Worm (Caenorhabditis elegans) whole organism, early embryonic: ENCODE results near the gene F36D4.4.

Experiments
- B0310.2 ChIP-seq: sonication (generic microtip); optimal IDR thresholded peaks from 2 replicates; lab custom pipeline; 2016; ENCODE audit warnings: mild to moderate bottlenecking, missing genetic modification characterization, missing compliant biosample characterization
- F13C5.2 ChIP-seq: sonication (generic microtip); optimal IDR thresholded peaks from 2 replicates; lab custom pipeline; 2017; ENCODE audit warnings: mild to moderate bottlenecking, missing genetic modification characterization, inconsistent platforms, missing compliant biosample characterization
- aly-1 ChIP-seq: sonication (generic microtip); optimal IDR thresholded peaks from 2 replicates; lab custom pipeline; 2016; ENCODE audit warnings: missing genetic modification characterization, missing compliant biosample characterization
- ama-1 ChIP-seq: fragments of 150-350 bp; optimal IDR thresholded peaks from 2 replicates; lab custom pipeline; 2014
- ceh-13 ChIP-seq: fragments of 200-800 bp; sonication (Bioruptor generic); optimal IDR thresholded peaks from 2 replicates; lab custom pipeline; 2018; ENCODE audit warnings: mild to moderate bottlenecking, missing genetic modification characterization, missing compliant biosample characterization
- ceh-36 ChIP-seq: sonication (generic microtip); optimal IDR thresholded peaks from 2 replicates; lab custom pipeline; 2016; ENCODE audit warnings: missing genetic modification characterization, inconsistent platforms, missing compliant biosample characterization
- ets-7 ChIP-seq: sonication (generic microtip); optimal IDR thresholded peaks from 2 replicates; lab custom pipeline; 2016; ENCODE audit warnings: missing genotype, missing genetic modification characterization, missing compliant biosample characterization
- flt-1 ChIP-seq: fragments of 200-800 bp; sonication (Bioruptor generic); IDR thresholded peaks from 2 replicates; pipeline ENCODE4 v1.3.6; 2022; ENCODE audit warnings: missing genetic modification characterization, missing compliant biosample characterization
- hmbx-1 ChIP-seq: sonication (generic microtip); optimal IDR thresholded peaks from 2 replicates; lab custom pipeline; 2016; ENCODE audit warnings: mild to moderate bottlenecking, missing genetic modification characterization, missing compliant biosample characterization
- hnd-1 ChIP-seq: sonication (generic microtip); optimal IDR thresholded peaks from 2 replicates; lab custom pipeline; 2016; ENCODE audit warnings: missing genetic modification characterization, missing compliant biosample characterization
- scrt-1 ChIP-seq: fragments of 200-800 bp; sonication (Bioruptor generic); IDR thresholded peaks from 2 replicates; pipeline ENCODE4 v1.3.6; 2022; ENCODE audit warnings: missing genetic modification characterization, missing compliant biosample characterization
- tbx-11 ChIP-seq: fragments of 200-800 bp; sonication (Bioruptor generic); IDR thresholded peaks from 2 replicates; pipeline ENCODE4 v1.3.6; 2022; ENCODE audit warnings: missing genetic modification characterization, missing compliant biosample characterization
- tra-4 ChIP-seq: sonication (generic microtip); optimal IDR thresholded peaks from 2 replicates; lab custom pipeline; 2017; ENCODE audit warnings: missing genetic modification characterization, missing compliant biosample characterization

DNA sequence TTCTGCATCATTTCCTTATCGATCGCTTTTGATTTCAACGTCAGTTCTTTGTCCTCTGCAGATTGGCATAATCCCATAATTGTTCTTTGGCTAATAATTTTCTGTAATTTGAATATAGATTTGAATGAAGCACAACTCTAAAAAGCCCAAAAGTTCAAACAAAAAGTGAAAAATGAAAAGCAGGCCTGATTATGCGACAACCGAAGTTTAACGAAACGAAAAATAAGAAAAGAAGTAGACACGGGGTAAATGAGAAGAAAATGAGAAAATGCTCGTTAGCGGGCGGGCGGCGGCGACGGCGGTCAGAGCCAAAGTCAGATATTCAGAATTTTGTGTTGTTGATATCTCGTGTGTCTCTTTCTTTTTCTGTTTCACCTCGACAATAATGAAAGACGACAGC is 54.7 kb downstream of the F36D4.4 start, which contains the start of gene gpa-3:
- TF ChIP-seq ama-1 (lab: Kevin White, UChicago), result no peak
- no peak for TF ChIP-seq F13C5.2
- no peak for TF ChIP-seq tra-4 (tag; lab: Kevin White, UChicago)
- TF ChIP-seq aly-1 (tag; lab: Kevin White, UChicago), result no peak
- no peak for TF ChIP-seq scrt-1
- TF ChIP-seq ets-7 (tag; lab: Kevin White, UChicago), result no peak
- TF ChIP-seq hmbx-1 (tag; lab: Kevin White, UChicago), result no peak
- no peak for TF ChIP-seq B0310.2 (tag; lab: Kevin White, UChicago)
- TF ChIP-seq hnd-1 (tag; lab: Kevin White, UChicago), result no peak
- TF ChIP-seq tbx-11, result no peak
- no peak for TF ChIP-seq ceh-36
- TF ChIP-seq flt-1 (GFP tag; lab: Robert Waterston, UW), result no peak
- TF ChIP-seq ceh-13, result no peak
